Worm (Caenorhabditis elegans) whole organism, L1 larva: ENCODE data around the gene F13D11.4.

Experiments
- C04F5.9 ChIP-seq: sonication (generic microtip); optimal IDR thresholded peaks from 2 replicates; lab custom pipeline; 2016; ENCODE audit warnings: missing genetic modification characterization, missing compliant biosample characterization
- C16A3.4 ChIP-seq: fragments of 150-350 bp; optimal IDR thresholded peaks from 2 replicates; lab custom pipeline; 2014; ENCODE audit warnings: missing biosample characterization, missing genetic modification characterization
- C34B4.2 ChIP-seq: sonication (generic microtip); optimal IDR thresholded peaks from 2 replicates; lab custom pipeline; 2017; ENCODE audit warnings: mild to moderate bottlenecking, missing genetic modification characterization, missing compliant biosample characterization
- F16B12.6 ChIP-seq: fragments of 150-350 bp; optimal IDR thresholded peaks from 2 replicates; lab custom pipeline; 2014; ENCODE audit warnings: missing biosample characterization, missing genetic modification characterization
- Y116A8C.19 ChIP-seq: sonication (generic microtip); optimal IDR thresholded peaks from 2 replicates; lab custom pipeline; 2016; ENCODE audit warnings: missing compliant biosample characterization, missing genetic modification characterization, borderline replicate concordance
- alr-1 ChIP-seq: fragments of 200-800 bp; sonication (Bioruptor generic); optimal IDR thresholded peaks from 2 replicates; lab custom pipeline; 2018; ENCODE audit warnings: borderline replicate concordance, mild to moderate bottlenecking, missing genetic modification characterization, missing compliant biosample characterization
- blmp-1 ChIP-seq: fragments of 150-350 bp; optimal IDR thresholded peaks from 2 replicates; lab custom pipeline; 2014; ENCODE audit warnings: missing biosample characterization, missing genetic modification characterization
- ceh-8 ChIP-seq: fragments of 200-800 bp; sonication (Bioruptor generic); optimal IDR thresholded peaks from 2 replicates; lab custom pipeline; 2018; ENCODE audit warnings: mild to moderate bottlenecking, missing genetic modification characterization, moderate library complexity, missing compliant biosample characterization
- ceh-88 ChIP-seq: fragments of 200-800 bp; sonication (Bioruptor generic); IDR thresholded peaks from 2 replicates; pipeline ENCODE4 v1.3.6; 2022; ENCODE audit warnings: missing genetic modification characterization, missing compliant biosample characterization
- dpl-1 ChIP-seq, 3 experiments: fragments of 150-350 bp in 2 of 3; sonication (generic microtip) in 1 of 3; optimal IDR thresholded peaks; 2 replicates each; lab custom pipeline; 2014 to 2017; ENCODE audit warnings: missing biosample characterization in 3 of 3, missing genetic modification characterization in 3 of 3, missing genetic modification reagents in 3 of 3
- efl-1 ChIP-seq, 4 experiments: fragments of 150-350 bp; optimal IDR thresholded peaks in 3 of 4; peaks in 1 of 4; 1 replicate in 1 of 4; 2 replicates in 3 of 4; lab custom pipeline; 2014; ENCODE audit warnings: missing biosample characterization in 2 of 4, missing genetic modification characterization in 2 of 4, missing genetic modification reagents in 2 of 4
- egl-13 ChIP-seq: sonication (generic microtip); optimal IDR thresholded peaks from 2 replicates; lab custom pipeline; 2016; ENCODE audit warnings: missing genotype, missing genetic modification reagents, missing genetic modification characterization, missing compliant biosample characterization
- elt-2 ChIP-seq: sonication (generic microtip); optimal IDR thresholded peaks from 2 replicates; lab custom pipeline; 2016; ENCODE audit warnings: missing genetic modification characterization, mild to moderate bottlenecking, inconsistent platforms, missing compliant biosample characterization, missing genetic modification reagents
- elt-3 ChIP-seq, 6 experiments: fragments of 150-350 bp in 1 of 6; sonication (generic microtip); optimal IDR thresholded peaks; 2 replicates each; lab custom pipeline; 2017 to 2018; ENCODE audit warnings: missing biosample characterization in 6 of 6, missing genetic modification characterization in 6 of 6, inconsistent platforms in 1 of 6
- ets-5 ChIP-seq: fragments of 200-800 bp; sonication (Bioruptor generic); IDR thresholded peaks from 2 replicates; pipeline ENCODE4 v1.3.6; 2022; ENCODE audit warnings: missing genetic modification characterization, missing compliant biosample characterization
- fkh-10 ChIP-seq: sonication (generic microtip); optimal IDR thresholded peaks from 2 replicates; lab custom pipeline; 2017; ENCODE audit warnings: missing biosample characterization, missing genetic modification reagents, missing genetic modification characterization
- fos-1 ChIP-seq: fragments of 150-350 bp; optimal IDR thresholded peaks from 2 replicates; lab custom pipeline; 2014; ENCODE audit warnings: missing biosample characterization, missing genetic modification characterization
- grh-1 ChIP-seq: fragments of 200-800 bp; sonication (Bioruptor generic); IDR thresholded peaks from 2 replicates; pipeline ENCODE4 v1.3.6; 2022; ENCODE audit warnings: missing genetic modification reagents, missing genetic modification characterization, missing compliant biosample characterization
- lin-14 ChIP-seq: fragments of 200-800 bp; sonication (Bioruptor generic); optimal IDR thresholded peaks from 2 replicates; lab custom pipeline; 2018; ENCODE audit warnings: mild to moderate bottlenecking, missing genetic modification characterization, moderate library complexity, missing compliant biosample characterization
- lsy-2 ChIP-seq, 2 experiments: fragments of 150-350 bp; optimal IDR thresholded peaks; 2 replicates each; lab custom pipeline; 2014; ENCODE audit warnings: missing biosample characterization in 2 of 2, missing genetic modification characterization in 2 of 2
- mep-1 ChIP-seq: fragments of 150-350 bp; optimal IDR thresholded peaks from 2 replicates; lab custom pipeline; 2014; ENCODE audit warnings: missing biosample characterization, missing genetic modification characterization
- nhr-20 ChIP-seq: sonication (generic microtip); optimal IDR thresholded peaks from 2 replicates; lab custom pipeline; 2016; ENCODE audit warnings: mild to moderate bottlenecking, missing genetic modification characterization, missing compliant biosample characterization
- nhr-237 ChIP-seq: fragments of 150-350 bp; optimal IDR thresholded peaks from 2 replicates; lab custom pipeline; 2014; ENCODE audit warnings: missing biosample characterization, missing genetic modification characterization
- nhr-28 ChIP-seq: fragments of 150-350 bp; optimal IDR thresholded peaks from 2 replicates; lab custom pipeline; 2014; ENCODE audit warnings: missing biosample characterization, missing genetic modification characterization
- nhr-71 ChIP-seq: sonication (generic microtip); optimal IDR thresholded peaks from 2 replicates; lab custom pipeline; 2016; ENCODE audit warnings: mild to moderate bottlenecking, missing genetic modification characterization, moderate library complexity, missing compliant biosample characterization
- nhr-85 ChIP-seq: sonication (generic microtip); peaks from one replicate; lab custom pipeline; 2016; ENCODE audit warnings: missing genetic modification characterization, inconsistent platforms, missing compliant biosample characterization
- pag-3 ChIP-seq: sonication (generic microtip); optimal IDR thresholded peaks from 2 replicates; lab custom pipeline; 2017; ENCODE audit warnings: missing genetic modification characterization, mild to moderate bottlenecking, missing compliant biosample characterization, antibody characterized with exemption, borderline replicate concordance; ENCODE audit not compliant: insufficient read depth
- pax-3 ChIP-seq: fragments of 200-800 bp; sonication (Bioruptor generic); optimal IDR thresholded peaks from 2 replicates; lab custom pipeline; 2018; ENCODE audit warnings: mild to moderate bottlenecking, missing genetic modification characterization, moderate library complexity, missing compliant biosample characterization
- pqm-1 ChIP-seq: sonication (generic microtip); optimal IDR thresholded peaks from 3 replicates; lab custom pipeline; 2017; ENCODE audit warnings: missing biosample characterization, missing genetic modification characterization
- skn-1 ChIP-seq: fragments of 150-350 bp; optimal IDR thresholded peaks from 2 replicates; lab custom pipeline; 2014; ENCODE audit warnings: missing biosample characterization, missing genetic modification characterization
- snpc-4 ChIP-seq: fragments of 150-350 bp; optimal IDR thresholded peaks from 2 replicates; lab custom pipeline; 2014; ENCODE audit warnings: missing biosample characterization, missing genetic modification characterization
- snu-23 ChIP-seq: sonication (generic microtip); optimal IDR thresholded peaks from 2 replicates; lab custom pipeline; 2016; ENCODE audit warnings: missing genetic modification characterization, missing compliant biosample characterization
- sup-37 ChIP-seq: fragments of 200-800 bp; sonication (Bioruptor generic); optimal IDR thresholded peaks from 2 replicates; lab custom pipeline; 2018; ENCODE audit warnings: mild to moderate bottlenecking, missing genetic modification characterization, missing compliant biosample characterization
- tbx-2 ChIP-seq: sonication (generic microtip); optimal IDR thresholded peaks from 2 replicates; lab custom pipeline; 2016; ENCODE audit warnings: missing genetic modification characterization, missing compliant biosample characterization
- tlp-1 ChIP-seq: fragments of 150-350 bp; optimal IDR thresholded peaks from 2 replicates; lab custom pipeline; 2014; ENCODE audit warnings: missing biosample characterization, missing genetic modification characterization
- zip-4 ChIP-seq: fragments of 200-800 bp; sonication (Bioruptor generic); optimal IDR thresholded peaks from 2 replicates; lab custom pipeline; 2018; ENCODE audit warnings: mild to moderate bottlenecking, missing genetic modification characterization, moderate library complexity, missing compliant biosample characterization
- ztf-4 ChIP-seq: fragments of 150-350 bp; optimal IDR thresholded peaks from 2 replicates; lab custom pipeline; 2014; ENCODE audit warnings: missing biosample characterization, missing genetic modification characterization

F13D11.4 gene

DNA sequence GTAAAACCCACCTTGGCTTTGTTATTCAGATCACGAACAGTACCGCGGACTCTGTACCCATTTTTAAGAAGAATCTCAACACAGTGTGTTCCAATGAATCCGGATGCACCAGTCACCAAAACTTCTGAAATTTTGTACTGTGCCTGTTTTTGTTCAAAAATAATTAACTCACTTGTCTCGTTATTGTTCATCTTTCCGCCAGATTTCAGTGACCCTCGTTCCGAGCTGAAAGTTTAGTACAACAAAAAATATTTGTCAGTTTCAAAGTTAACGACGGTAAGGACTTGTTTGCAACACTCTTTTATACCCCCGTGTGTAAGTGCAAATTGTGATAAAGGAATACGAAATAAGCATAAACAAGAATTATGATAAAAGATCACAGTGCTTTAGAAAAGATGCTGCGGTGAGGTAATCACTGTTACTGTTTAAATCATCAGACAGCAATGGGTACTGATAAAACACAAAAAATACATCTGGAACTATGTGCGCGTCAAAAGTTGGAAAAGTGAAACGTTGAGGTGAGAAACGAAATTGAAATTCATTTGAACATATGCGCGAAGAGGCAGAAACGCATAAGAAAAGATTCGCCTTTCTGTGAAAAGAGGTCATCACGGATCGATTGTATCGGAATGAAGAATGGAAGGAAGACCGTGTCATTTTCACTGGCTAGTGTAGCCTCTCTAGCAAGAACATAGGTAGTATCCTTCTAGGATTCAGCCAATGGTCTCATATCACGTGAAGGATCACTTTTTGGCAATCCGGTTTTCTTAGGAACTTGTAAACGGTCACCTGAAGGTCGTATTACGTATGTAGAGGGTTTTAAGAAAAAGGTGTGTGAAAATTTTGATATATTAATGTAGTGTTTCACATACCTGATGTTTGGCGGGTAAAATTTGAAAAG is at the start of gene F13D11.4:
Gene F13D11.4, minus strand, starts transcription at position 225 of the 901 bp plus-strand sequence.
- peak; percentile 9 for TF ChIP-seq nhr-20
- TF ChIP-seq C04F5.9 (tag; lab: Kevin White, UChicago): no peak
- peak; percentile 38 for TF ChIP-seq lin-14 (GFP tag; lab: Kevin White, UChicago)
- TF ChIP-seq grh-1 (GFP tag; lab: Robert Waterston, UW): peak; percentile 43; the same call in 1 of the 2 replicates
- no peak for TF ChIP-seq tbx-2
- peak; percentile 14 for TF ChIP-seq snu-23 (GFP tag; lab: Kevin White, UChicago)
- TF ChIP-seq efl-1 (optimal IDR thresholded peaks at IDR 0.05; lab: Kevin White, UChicago): no peak
- TF ChIP-seq efl-1 (GFP tag; optimal IDR thresholded peaks at IDR 0.05 in 1 of 2; lab: Kevin White, UChicago): peak in 1 of 2 experiments; percentile 61
- no peak for TF ChIP-seq pag-3 (tag; lab: Kevin White, UChicago)
- TF ChIP-seq alr-1 (tag; lab: Kevin White, UChicago): no peak
- TF ChIP-seq tlp-1 (tag; lab: Kevin White, UChicago): no peak
- TF ChIP-seq blmp-1 (tag; lab: Kevin White, UChicago): peak; percentile 98
- peak in 2 of 6 experiments; percentile 21 to 43 for TF ChIP-seq elt-3 (tag; optimal IDR thresholded peaks at IDR 0.05; lab: Kevin White, UChicago)
- TF ChIP-seq ets-5 (GFP tag; lab: Robert Waterston, UW): no peak
- TF ChIP-seq dpl-1 (GFP tag; optimal IDR thresholded peaks at IDR 0.05; lab: Kevin White, UChicago): no peak
- TF ChIP-seq lsy-2 (tag; optimal IDR thresholded peaks at IDR 0.05; lab: Kevin White, UChicago): peak in 1 of 2 experiments; percentile 50
- TF ChIP-seq elt-2 (tag; lab: Kevin White, UChicago): peak; percentile 86
- TF ChIP-seq nhr-85 (tag; lab: Kevin White, UChicago): peak; percentile 89
- TF ChIP-seq nhr-71 (tag; lab: Kevin White, UChicago): peak; percentile 23

DNA sequence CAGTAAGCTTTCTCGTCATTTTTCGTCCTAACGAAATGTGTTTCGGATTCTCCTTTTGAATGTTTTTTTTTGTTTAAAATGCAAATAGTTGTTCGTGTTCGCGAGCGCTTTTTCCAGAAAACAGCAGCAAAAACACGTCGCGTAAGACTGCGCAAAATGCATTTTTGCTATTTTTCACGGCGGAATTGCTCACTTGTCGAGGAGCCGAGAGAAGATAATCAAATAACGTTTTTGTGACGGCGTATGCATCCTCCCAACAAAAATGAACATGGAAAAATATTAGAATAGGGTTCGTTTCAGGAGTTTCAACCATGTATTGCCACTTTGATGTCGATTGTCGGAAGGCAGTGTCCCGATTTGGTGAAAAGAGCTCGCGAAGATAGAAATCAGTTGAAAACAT is 42.4 kb upstream of the F13D11.4 start:
- TF ChIP-seq lin-14 (GFP tag; lab: Kevin White, UChicago): peak; percentile 20
- no peak for TF ChIP-seq pag-3 (tag; lab: Kevin White, UChicago)
- no peak for TF ChIP-seq ceh-88 (GFP tag; lab: Robert Waterston, UW)
- peak; percentile 28 for TF ChIP-seq fkh-10 (GFP tag; lab: Kevin White, UChicago)
- TF ChIP-seq ztf-4 (tag; lab: Kevin White, UChicago): no peak
- TF ChIP-seq zip-4 (GFP tag; lab: Kevin White, UChicago): no peak
- no peak for TF ChIP-seq mep-1

DNA sequence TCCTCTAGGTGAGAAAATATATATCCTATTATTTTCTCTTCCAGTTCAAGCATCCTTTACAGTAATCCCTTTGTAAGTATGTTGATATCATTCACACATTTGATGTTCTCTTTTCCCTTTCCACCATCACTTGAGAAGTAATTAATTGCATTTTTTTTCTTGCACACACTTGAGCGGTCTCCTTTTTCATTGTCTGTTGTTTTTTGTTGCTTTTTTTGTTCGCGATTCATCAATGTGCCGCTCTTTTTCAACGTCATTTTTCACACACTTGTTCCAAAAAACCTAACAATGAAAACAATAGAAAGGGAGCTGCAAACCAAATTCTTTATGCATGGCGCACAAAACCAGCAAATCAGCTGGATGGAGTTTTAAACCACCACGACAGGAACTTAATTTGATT is 41.0 kb upstream of the F13D11.4 start, which contains the start of gene F49E10.4:
Gene F49E10.4, plus strand, starts transcription at position 301 of the 400 bp plus-strand sequence.
- no peak for TF ChIP-seq fos-1 (tag; lab: Kevin White, UChicago)
- TF ChIP-seq C16A3.4: no peak
- no peak for TF ChIP-seq ceh-8
- no peak for TF ChIP-seq nhr-28 (tag; lab: Kevin White, UChicago)
- no peak for TF ChIP-seq pqm-1 (tag; lab: Kevin White, UChicago)
- TF ChIP-seq nhr-237 (tag; lab: Kevin White, UChicago): no peak
- TF ChIP-seq snpc-4 (tag; lab: Kevin White, UChicago): no peak
- no peak for TF ChIP-seq F16B12.6
- TF ChIP-seq C34B4.2 (tag; lab: Kevin White, UChicago): no peak
- no peak for TF ChIP-seq pax-3 (tag; lab: Kevin White, UChicago)
- no peak for TF ChIP-seq elt-2 (tag; lab: Kevin White, UChicago)
- TF ChIP-seq skn-1: no peak
- TF ChIP-seq egl-13 (tag; lab: Kevin White, UChicago): no peak
- no peak for TF ChIP-seq nhr-85 (tag; lab: Kevin White, UChicago)
- TF ChIP-seq sup-37 (GFP tag; lab: Kevin White, UChicago): no peak
- TF ChIP-seq C04F5.9 (tag; lab: Kevin White, UChicago): no peak
- TF ChIP-seq Y116A8C.19 (tag; lab: Kevin White, UChicago): no peak
